Worm (Caenorhabditis elegans): Measurements from ENCODE around the gene Y73F8A.36.

The Y73F8A.36 gene

DNA sequence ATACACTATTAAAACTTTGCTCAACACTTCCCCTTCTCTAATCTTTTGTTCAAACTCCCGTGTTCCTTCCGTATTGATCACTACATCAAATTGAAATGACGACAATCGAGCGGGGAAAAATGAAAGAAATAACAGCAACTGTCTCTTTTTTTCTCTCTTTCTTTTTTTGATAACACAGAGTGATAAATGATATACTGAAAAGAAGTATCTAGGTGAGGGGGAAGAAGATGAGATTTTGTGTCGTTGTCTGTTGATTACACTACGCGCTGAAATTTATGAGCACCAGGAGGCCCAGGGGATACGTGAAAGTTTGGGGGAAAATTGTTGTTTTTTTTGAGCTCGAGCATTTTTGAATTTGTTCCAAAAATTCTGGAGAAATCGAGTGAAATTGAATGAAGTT, 28.3 kb downstream of the Y73F8A.36 start:
- TF ChIP-seq nhr-47 (tag; optimal IDR thresholded peaks at IDR 0.05) (no peak), ceh-90 (tag; optimal IDR thresholded peaks at IDR 0.05) (no peak), nhr-77 (tag; optimal IDR thresholded peaks at IDR 0.05) (no peak), ceh-82 (tag; optimal IDR thresholded peaks at IDR 0.05) (no peak), pag-3 (tag; optimal IDR thresholded peaks at IDR 0.05; ENCODE audit: borderline replicate concordance, insufficient read depth) (no peak), alr-1 (tag; optimal IDR thresholded peaks at IDR 0.05; ENCODE audit: borderline replicate concordance) (no peak), nhr-76 (tag; optimal IDR thresholded peaks at IDR 0.05) (no peak), tlp-1 (tag; optimal IDR thresholded peaks at IDR 0.05) (no peak), fkh-4 (tag; optimal IDR thresholded peaks at IDR 0.05; ENCODE audit: borderline replicate concordance) (no peak), lsy-2 (tag; optimal IDR thresholded peaks at IDR 0.05) (peak in 1 of 2 experiments; percentile 59), irx-1 (tag; optimal IDR thresholded peaks at IDR 0.05) (no peak), mab-9 (GFP tag; IDR thresholded peaks at IDR 0.05) (no peak), pqm-1 (tag; optimal IDR thresholded peaks at IDR 0.05) (no peak), zip-4 (GFP tag; optimal IDR thresholded peaks at IDR 0.05) (no peak), lin-15B (tag; optimal IDR thresholded peaks at IDR 0.05) (no peak), sptf-1 (tag; optimal IDR thresholded peaks at IDR 0.05) (no peak), jun-1 (tag; optimal IDR thresholded peaks at IDR 0.05) (no peak), ces-1 (GFP tag; optimal IDR thresholded peaks at IDR 0.05) (no peak), snu-23 (GFP tag; optimal IDR thresholded peaks at IDR 0.05) (peak; percentile 40), nhr-71 (tag; optimal IDR thresholded peaks at IDR 0.05) (peak; percentile 63), unc-86 (tag; optimal IDR thresholded peaks at IDR 0.05) (no peak), fos-1 (tag; optimal IDR thresholded peaks at IDR 0.05) (no peak), egl-13 (tag; optimal IDR thresholded peaks at IDR 0.05) (no peak), nhr-85 (tag) (no peak), isw-1 (GFP tag; IDR thresholded peaks at IDR 0.05) (no peak), nhr-28 (tag; optimal IDR thresholded peaks at IDR 0.05) (no peak), C34B4.2 (tag; optimal IDR thresholded peaks at IDR 0.05) (no peak), lin-35 (GFP tag; optimal IDR thresholded peaks at IDR 0.05) (no peak), hlh-17 (GFP tag; optimal IDR thresholded peaks at IDR 0.05; ENCODE audit: borderline replicate concordance) (no peak), rnt-1 (tag; optimal IDR thresholded peaks at IDR 0.05) (no peak), nhr-11 (tag; optimal IDR thresholded peaks at IDR 0.05) (no peak), nhr-19 (GFP tag; conservative IDR thresholded peaks at IDR 0.05) (peak; percentile 27), sox-4 (tag; optimal IDR thresholded peaks at IDR 0.05) (no peak), hlh-4 (tag; optimal IDR thresholded peaks at IDR 0.05) (no peak), lin-14 (GFP tag; optimal IDR thresholded peaks at IDR 0.05) (peak; percentile 78)

ce11 chrIV:15275363-15275854, 29.7 kb downstream of the Y73F8A.36 start, which contains the start of gene ccg-1:
Gene ccg-1, minus strand, starts transcription at chrIV:15275804.
- TF ChIP-seq nhr-71 (tag; optimal IDR thresholded peaks at IDR 0.05) (peak; percentile 26), dsc-1 (tag; optimal IDR thresholded peaks at IDR 0.05) (peak; percentile 11), elt-3 (tag; optimal IDR thresholded peaks at IDR 0.05) (no peak)

DNA sequence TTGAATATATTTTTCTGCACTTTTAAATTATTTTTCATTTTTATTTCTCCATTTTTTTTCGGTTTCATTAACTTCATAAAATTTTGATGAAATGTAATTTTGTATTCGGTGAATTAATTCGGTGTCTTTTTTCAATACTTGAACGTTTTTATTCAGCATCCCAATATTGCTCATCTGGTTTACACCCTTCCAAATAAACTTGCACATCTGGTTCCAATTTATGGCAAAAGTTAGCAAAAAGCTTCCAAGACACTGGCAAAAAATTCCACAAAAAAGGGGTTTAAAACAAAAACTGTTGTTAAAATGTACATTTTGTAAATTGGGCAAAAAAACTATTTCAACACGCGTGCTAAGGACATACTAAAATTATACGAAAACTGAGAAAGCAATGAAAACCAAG, 34.5 kb downstream of the Y73F8A.36 start:
- TF ChIP-seq dsc-1 (tag; optimal IDR thresholded peaks at IDR 0.05) (peak; percentile 93), ets-5 (GFP tag; IDR thresholded peaks at IDR 0.05) (no peak), nhr-19 (GFP tag; conservative IDR thresholded peaks at IDR 0.05) (no peak), ceh-8 (GFP tag; optimal IDR thresholded peaks at IDR 0.05) (no peak), nhr-85 (tag) (no peak), sup-37 (GFP tag; optimal IDR thresholded peaks at IDR 0.05) (no peak), ceh-63 (GFP tag; optimal IDR thresholded peaks at IDR 0.05) (no peak), fkh-4 (tag; optimal IDR thresholded peaks at IDR 0.05; ENCODE audit: borderline replicate concordance) (peak; percentile 67)
